Fruit fly (Drosophila melanogaster) whole organism, prepupa: ENCODE results near the gene nkd.

Experiments used
- Blimp-1 ChIP-seq: fragments of 200-800 bp; sonication (Bioruptor generic); optimal IDR thresholded peaks from 3 replicates; lab custom pipeline; 2017; ENCODE audit warnings: missing biosample characterization, missing genetic modification characterization, mild to moderate bottlenecking, moderate library complexity, missing genetic modification reagents
- CG10631 ChIP-seq: fragments of 200-800 bp; sonication (Bioruptor generic); optimal IDR thresholded peaks from 2 replicates; lab custom pipeline; 2016; ENCODE audit warnings: missing biosample characterization, missing genetic modification characterization
- CG10669 ChIP-seq: fragments of 200-800 bp; sonication (Bioruptor generic); optimal IDR thresholded peaks from 3 replicates; lab custom pipeline; 2018; ENCODE audit warnings: missing biosample characterization, mild to moderate bottlenecking, missing genetic modification characterization, moderate library complexity
- CG11294 ChIP-seq: fragments of 200-800 bp; sonication (Bioruptor generic); IDR thresholded peaks from 2 replicates; pipeline ENCODE4 v1.3.6; 2022; ENCODE audit warnings: missing biosample characterization, missing genetic modification characterization
- CG11762 ChIP-seq: fragments of 200-800 bp; sonication (Bioruptor generic); optimal IDR thresholded peaks from 3 replicates; lab custom pipeline; 2016; ENCODE audit warnings: missing biosample characterization, missing genetic modification characterization; ENCODE audit not compliant: insufficient read depth
- CG11902 ChIP-seq: fragments of 200-800 bp; sonication (Bioruptor generic); optimal IDR thresholded peaks from 3 replicates; lab custom pipeline; 2016; ENCODE audit warnings: missing biosample characterization, missing genetic modification characterization
- CG15336 ChIP-seq: fragments of 200-800 bp; sonication (Bioruptor generic); IDR thresholded peaks from 2 replicates; pipeline ENCODE4 v1.3.6; 2022; ENCODE audit warnings: missing biosample characterization, missing genetic modification characterization
- CG1621 ChIP-seq: fragments of 200-800 bp; sonication (Bioruptor generic); optimal IDR thresholded peaks from 3 replicates; lab custom pipeline; 2018; ENCODE audit warnings: missing biosample characterization, mild to moderate bottlenecking, missing genetic modification characterization
- CG16779 ChIP-seq: fragments of 200-800 bp; sonication (Bioruptor generic); optimal IDR thresholded peaks from 3 replicates; lab custom pipeline; 2017; ENCODE audit warnings: missing biosample characterization, mild to moderate bottlenecking, missing genetic modification characterization
- CG34406 ChIP-seq: fragments of 200-800 bp; sonication (Bioruptor generic); optimal IDR thresholded peaks from 3 replicates; lab custom pipeline; 2016; ENCODE audit warnings: missing biosample characterization, missing genetic modification characterization
- CG3919 ChIP-seq: fragments of 200-800 bp; sonication (Bioruptor generic); optimal IDR thresholded peaks from 3 replicates; lab custom pipeline; 2016; ENCODE audit warnings: missing biosample characterization, missing genetic modification characterization
- CG6276 ChIP-seq: fragments of 200-800 bp; sonication (Bioruptor generic); optimal IDR thresholded peaks from 2 replicates; lab custom pipeline; 2017; ENCODE audit warnings: missing biosample characterization, mild to moderate bottlenecking, missing genetic modification characterization
- CG6792 ChIP-seq: fragments of 200-800 bp; sonication (Bioruptor generic); optimal IDR thresholded peaks from 3 replicates; lab custom pipeline; 2016; ENCODE audit warnings: missing biosample characterization, missing genetic modification characterization
- CG6808 ChIP-seq: fragments of 200-800 bp; sonication (Bioruptor generic); optimal IDR thresholded peaks from 3 replicates; lab custom pipeline; 2017; ENCODE audit warnings: missing biosample characterization, missing genetic modification characterization, mild to moderate bottlenecking, moderate library complexity, missing genetic modification reagents
- CG7368 ChIP-seq: fragments of 200-800 bp; sonication (Bioruptor generic); optimal IDR thresholded peaks from 3 replicates; lab custom pipeline; 2016; ENCODE audit warnings: missing biosample characterization, missing genetic modification characterization
- CG8319 ChIP-seq: fragments of 200-800 bp; sonication (Bioruptor generic); optimal IDR thresholded peaks from 3 replicates; lab custom pipeline; 2016; ENCODE audit warnings: missing biosample characterization, missing genetic modification characterization
- CG8632 ChIP-seq: fragments of 200-800 bp; sonication (Bioruptor generic); optimal IDR thresholded peaks from 3 replicates; lab custom pipeline; 2016; ENCODE audit warnings: missing biosample characterization, missing genetic modification characterization
- CG9139 ChIP-seq: fragments of 200-800 bp; sonication (Bioruptor generic); optimal IDR thresholded peaks from 3 replicates; lab custom pipeline; 2017; ENCODE audit warnings: missing biosample characterization, mild to moderate bottlenecking, missing genetic modification characterization
- Eip78C ChIP-seq: fragments of 200-800 bp; sonication (Bioruptor generic); peaks from one replicate; lab custom pipeline; 2016; ENCODE audit warnings: missing biosample characterization, missing genetic modification characterization
- Eip93F ChIP-seq: fragments of 200-800 bp; sonication (Bioruptor generic); optimal IDR thresholded peaks from 2 replicates; lab custom pipeline; 2016; ENCODE audit warnings: missing biosample characterization, mild to moderate bottlenecking, missing genetic modification characterization
- Ets21C ChIP-seq: fragments of 200-800 bp; sonication (Bioruptor generic); optimal IDR thresholded peaks from 3 replicates; lab custom pipeline; 2016; ENCODE audit warnings: missing biosample characterization, missing genetic modification characterization
- Ets96B ChIP-seq: fragments of 200-800 bp; optimal IDR thresholded peaks from 2 replicates; lab custom pipeline; 2019; ENCODE audit warnings: missing biosample characterization, mild to moderate bottlenecking, missing genetic modification characterization, moderate library complexity
- Hr39 ChIP-seq: fragments of 200-800 bp; sonication (Bioruptor generic); optimal IDR thresholded peaks from 2 replicates; lab custom pipeline; 2016; ENCODE audit warnings: missing biosample characterization, missing genetic modification characterization
- Met ChIP-seq: fragments of 200-800 bp; sonication (Bioruptor generic); optimal IDR thresholded peaks from 3 replicates; lab custom pipeline; 2016; ENCODE audit warnings: missing biosample characterization, missing genetic modification characterization
- OdsH ChIP-seq: fragments of 200-800 bp; sonication (Bioruptor generic); optimal IDR thresholded peaks from 3 replicates; lab custom pipeline; 2016; ENCODE audit warnings: missing biosample characterization, missing genetic modification characterization
- Smox ChIP-seq: fragments of 200-800 bp; sonication (Bioruptor generic); optimal IDR thresholded peaks from 3 replicates; lab custom pipeline; 2016; ENCODE audit warnings: missing biosample characterization, missing genetic modification characterization
- Sox102F ChIP-seq: fragments of 200-800 bp; sonication (Bioruptor generic); optimal IDR thresholded peaks from 2 replicates; lab custom pipeline; 2016; ENCODE audit warnings: missing biosample characterization, mild to moderate bottlenecking, missing genetic modification characterization
- Sox14 ChIP-seq: fragments of 200-800 bp; sonication (Bioruptor generic); optimal IDR thresholded peaks from 3 replicates; lab custom pipeline; 2016; ENCODE audit warnings: missing biosample characterization, missing genetic modification characterization
- Sox15 ChIP-seq: fragments of 200-800 bp; sonication (Bioruptor generic); optimal IDR thresholded peaks from 3 replicates; lab custom pipeline; 2016; ENCODE audit warnings: missing biosample characterization, missing genetic modification characterization
- achi ChIP-seq: fragments of 200-800 bp; sonication (Bioruptor generic); optimal IDR thresholded peaks from 3 replicates; lab custom pipeline; 2016; ENCODE audit warnings: missing biosample characterization, missing genetic modification characterization
- cyc ChIP-seq: fragments of 200-800 bp; sonication (Bioruptor generic); optimal IDR thresholded peaks from 3 replicates; lab custom pipeline; 2016; ENCODE audit warnings: missing biosample characterization, missing genetic modification characterization
- dac ChIP-seq: fragments of 200-800 bp; sonication (Bioruptor generic); optimal IDR thresholded peaks from 2 replicates; lab custom pipeline; 2017; ENCODE audit warnings: missing biosample characterization, mild to moderate bottlenecking, missing genetic modification characterization
- dsx ChIP-seq: fragments of 200-800 bp; optimal IDR thresholded peaks from 3 replicates; lab custom pipeline; 2019; ENCODE audit warnings: missing biosample characterization, mild to moderate bottlenecking, missing genetic modification characterization, moderate library complexity; ENCODE audit not compliant: poor library complexity, severe bottlenecking
- eg ChIP-seq: fragments of 200-800 bp; sonication (Bioruptor generic); IDR thresholded peaks from 3 replicates; pipeline ENCODE4 v1.3.6; 2022; ENCODE audit warnings: missing biosample characterization, missing genetic modification characterization
- lz ChIP-seq: fragments of 200-800 bp; sonication (Bioruptor generic); optimal IDR thresholded peaks from 3 replicates; lab custom pipeline; 2016; ENCODE audit warnings: missing biosample characterization, missing genetic modification characterization
- net ChIP-seq: fragments of 200-800 bp; sonication (Bioruptor generic); optimal IDR thresholded peaks from 3 replicates; lab custom pipeline; 2016; ENCODE audit warnings: missing biosample characterization, missing genetic modification characterization
- pdm3 ChIP-seq: fragments of 200-800 bp; sonication (Bioruptor generic); optimal IDR thresholded peaks from 3 replicates; lab custom pipeline; 2016; ENCODE audit warnings: missing biosample characterization, missing genetic modification characterization
- salr ChIP-seq, 2 experiments: fragments of 200-800 bp; sonication (Bioruptor generic); optimal IDR thresholded peaks; 3 replicates each; lab custom pipeline; 2016 to 2018; ENCODE audit warnings: missing biosample characterization in 2 of 2, missing genetic modification characterization in 2 of 2, mild to moderate bottlenecking in 1 of 2
- spab ChIP-seq: fragments of 200-800 bp; sonication (Bioruptor generic); optimal IDR thresholded peaks from 2 replicates; lab custom pipeline; 2017; ENCODE audit warnings: missing biosample characterization, mild to moderate bottlenecking, missing genetic modification characterization, missing genetic modification reagents
- ss ChIP-seq, 2 experiments: fragments of 200-800 bp; sonication (Bioruptor generic); optimal IDR thresholded peaks; 2 replicates in 1 of 2; 3 replicates in 1 of 2; lab custom pipeline; 2017 to 2018; ENCODE audit warnings: mild to moderate bottlenecking in 2 of 2, missing biosample characterization in 2 of 2, missing genetic modification characterization in 2 of 2, moderate library complexity in 1 of 2
- svp ChIP-seq: fragments of 200-800 bp; sonication (Bioruptor generic); peaks from one replicate; lab custom pipeline; 2016; ENCODE audit warnings: missing biosample characterization, missing genetic modification characterization
- topi ChIP-seq: fragments of 200-800 bp; sonication (Bioruptor generic); optimal IDR thresholded peaks from 3 replicates; lab custom pipeline; 2016; ENCODE audit warnings: missing biosample characterization, missing genetic modification characterization
- vri ChIP-seq: fragments of 200-800 bp; sonication (Bioruptor generic); optimal IDR thresholded peaks from 3 replicates; lab custom pipeline; 2016; ENCODE audit warnings: missing biosample characterization, mild to moderate bottlenecking, missing genetic modification characterization

Gene nkd

DNA sequence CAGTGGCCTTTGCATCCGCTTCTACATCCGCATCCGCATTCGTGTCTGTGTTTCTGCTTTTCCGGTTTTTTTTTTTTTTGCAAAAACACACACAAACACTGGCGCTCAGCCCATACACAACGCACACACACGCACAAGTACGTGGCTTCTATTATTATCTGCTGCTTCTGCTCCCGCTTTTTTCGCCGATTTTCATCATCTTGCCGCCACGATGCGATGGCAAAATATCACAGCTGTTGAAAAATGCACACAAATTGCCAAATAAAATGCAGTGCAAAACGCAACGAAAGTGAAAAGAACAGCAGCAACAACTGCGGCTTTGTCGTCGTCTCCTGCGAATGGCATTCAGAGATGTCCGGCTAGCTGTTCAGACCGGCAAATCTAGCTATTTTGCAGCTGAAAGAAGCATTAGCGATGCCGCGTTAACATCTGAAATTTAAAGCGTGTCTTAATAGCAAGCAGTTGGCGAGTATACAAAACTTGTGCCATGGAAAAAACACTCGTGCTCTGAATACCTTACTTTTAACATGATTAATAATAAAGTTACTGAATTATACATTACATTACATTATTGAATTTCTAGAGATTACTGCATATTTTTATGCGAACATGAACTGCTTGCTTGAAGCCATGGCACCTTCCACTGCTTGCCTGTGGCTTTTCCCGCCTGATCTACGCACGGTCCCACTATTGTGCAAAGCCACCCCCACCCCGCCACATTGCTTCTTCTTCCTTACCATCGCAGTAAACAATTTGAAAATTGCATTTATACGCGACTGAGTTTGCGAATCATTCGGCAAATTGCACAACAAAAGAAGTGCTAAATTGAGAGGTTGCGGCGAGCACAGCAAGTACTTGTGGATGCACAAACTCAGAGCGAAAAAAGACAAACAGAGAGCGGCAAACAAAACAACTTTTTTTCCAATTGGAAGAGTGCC, 17.5 kb upstream of the nkd start, which contains the start of the genes Ugt316A1 and Sfxn2 (continued):
- TF ChIP-seq net (peak; percentile 57), cyc (GFP tag; lab: Kevin White, UChicago) (peak; percentile 36), CG11762 (no peak), CG16779 (tag; lab: Kevin White, UChicago) (no peak), vri (GFP tag; lab: Kevin White, UChicago) (no peak), CG10631 (no peak), Met (GFP tag; lab: Kevin White, UChicago) (peak; percentile 58), Sox15 (GFP tag; lab: Kevin White, UChicago) (no peak), Blimp-1 (GFP tag; lab: Kevin White, UChicago) (peak; percentile 100), svp (no peak)

DNA sequence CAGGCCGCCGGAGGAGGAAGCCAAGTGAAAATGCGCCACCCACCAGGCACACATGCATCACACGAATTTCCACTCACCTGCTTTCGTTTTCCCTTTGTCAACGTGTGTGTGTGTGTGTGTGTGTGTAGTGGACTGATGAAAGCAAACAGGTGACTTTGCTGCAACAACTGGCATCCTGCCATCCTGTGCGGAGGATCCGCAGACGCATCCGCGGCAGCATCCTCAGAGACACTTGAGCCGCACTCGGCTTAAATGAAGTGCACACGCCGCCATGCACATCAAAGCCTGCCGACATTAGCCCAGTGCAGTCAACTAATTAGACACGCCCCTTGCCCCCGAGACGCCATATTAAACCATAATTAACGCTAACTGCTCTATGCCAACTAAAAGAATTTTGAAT, 13.6 kb upstream of the nkd start:
- TF ChIP-seq eg (GFP tag; lab: Robert Waterston, UW) (0 out of 3 replicates have a peak, but pooled peaks have one; percentile 33), spab (GFP tag; lab: Kevin White, UChicago) (no peak)

DNA sequence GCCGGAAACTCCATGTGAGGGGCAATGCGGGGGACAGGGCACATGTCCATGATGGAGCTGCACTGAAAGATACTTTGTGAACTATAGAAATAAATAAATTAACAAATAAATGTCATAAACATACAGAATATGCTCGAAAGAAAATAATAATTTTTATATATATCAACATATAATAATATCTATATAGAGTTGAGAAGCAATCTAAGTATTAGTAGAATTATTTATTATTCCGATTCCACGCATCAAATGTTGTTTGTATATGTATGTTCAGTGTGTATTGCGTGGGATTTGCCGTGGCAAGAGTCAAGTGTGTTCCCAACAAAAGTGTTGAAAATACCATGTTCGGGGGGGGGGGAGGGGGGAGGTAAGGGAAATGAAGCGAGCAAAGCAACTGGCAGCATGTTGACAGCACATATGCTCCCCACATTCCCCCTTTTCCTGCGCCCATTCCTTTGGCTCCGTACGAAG, 11.6 kb upstream of the nkd start:
- TF ChIP-seq CG1621 (no peak), pdm3 (GFP tag; lab: Kevin White, UChicago) (peak; percentile 12), eg (GFP tag; lab: Robert Waterston, UW) (peak; percentile 38; the same call in 1 of the 3 replicates), Met (GFP tag; lab: Kevin White, UChicago) (peak; percentile 12), vri (GFP tag; lab: Kevin White, UChicago) (no peak), CG8632 (GFP tag; lab: Kevin White, UChicago) (peak; percentile 18), CG7368 (GFP tag; lab: Kevin White, UChicago) (peak; percentile 13), dac (no peak), cyc (GFP tag; lab: Kevin White, UChicago) (no peak), CG10631 (peak; percentile 38), ss (GFP tag; optimal IDR thresholded peaks at IDR 0.05; lab: Kevin White, UChicago) (peak in 1 of 2 experiments; percentile 28), CG16779 (tag; lab: Kevin White, UChicago) (no peak), Eip93F (no peak), svp (peak; percentile 50), Eip78C (GFP tag; lab: Kevin White, UChicago) (peak; percentile 68), topi (GFP tag; lab: Kevin White, UChicago) (no peak), Smox (no peak), OdsH (peak; percentile 50), lz (GFP tag; lab: Kevin White, UChicago) (no peak), CG6276 (GFP tag; lab: Kevin White, UChicago) (no peak), CG9139 (GFP tag; lab: Kevin White, UChicago) (no peak), CG11902 (GFP tag; lab: Kevin White, UChicago) (no peak), dsx (GFP tag; lab: Kevin White, UChicago) (peak; percentile 59), salr (GFP tag; optimal IDR thresholded peaks at IDR 0.05; lab: Kevin White, UChicago) (no peak), CG11762 (no peak), CG10669 (GFP tag; lab: Kevin White, UChicago) (peak; percentile 17), CG11294 (GFP tag; lab: Robert Waterston, UW) (no peak), CG34406 (GFP tag; lab: Kevin White, UChicago) (peak; percentile 30), Hr39 (GFP tag; lab: Kevin White, UChicago) (no peak), Sox102F (GFP tag; lab: Kevin White, UChicago) (peak; percentile 24), Sox14 (GFP tag; lab: Kevin White, UChicago) (no peak), Sox15 (GFP tag; lab: Kevin White, UChicago) (no peak), achi (peak; percentile 28), CG15336 (peak; percentile 69), CG8319 (GFP tag; lab: Kevin White, UChicago) (no peak), net (no peak), spab (GFP tag; lab: Kevin White, UChicago) (no peak), Blimp-1 (GFP tag; lab: Kevin White, UChicago) (no peak), CG6792 (peak; percentile 31), CG3919 (GFP tag; lab: Kevin White, UChicago) (peak; percentile 29), Ets21C (GFP tag; lab: Kevin White, UChicago) (no peak), Ets96B (tag; lab: Kevin White, UChicago) (peak; percentile 58), CG6808 (GFP tag; lab: Kevin White, UChicago) (peak; percentile 33)
